Worm (Caenorhabditis elegans) whole organism, mixed stage, embryonic: ENCODE measurements around the gene ent-4.

Source experiments
- bed-3 ChIP-seq: fragments of 200-800 bp; sonication (Bioruptor generic); optimal IDR thresholded peaks from 3 replicates; lab custom pipeline; 2018; ENCODE audit warnings: mild to moderate bottlenecking, missing genetic modification characterization, moderate library complexity, missing compliant biosample characterization
- blmp-1 ChIP-seq: fragments of 150-350 bp; optimal IDR thresholded peaks from 2 replicates; lab custom pipeline; 2014; ENCODE audit warnings: missing biosample characterization, missing genetic modification characterization
- ceh-43 ChIP-seq: fragments of 200-800 bp; sonication (Bioruptor generic); optimal IDR thresholded peaks from 2 replicates; lab custom pipeline; 2018; ENCODE audit warnings: mild to moderate bottlenecking, missing genetic modification characterization, moderate library complexity, missing compliant biosample characterization
- ceh-83 ChIP-seq: fragments of 200-800 bp; sonication (Bioruptor generic); optimal IDR thresholded peaks from 2 replicates; lab custom pipeline; 2018; ENCODE audit warnings: mild to moderate bottlenecking, missing genetic modification characterization, missing compliant biosample characterization
- ces-1 ChIP-seq: fragments of 150-350 bp; optimal IDR thresholded peaks from 2 replicates; lab custom pipeline; 2014; ENCODE audit warnings: missing biosample characterization, missing genetic modification reagents, missing genetic modification characterization
- cnd-1 ChIP-seq: fragments of 200-800 bp; sonication (Bioruptor generic); optimal IDR thresholded peaks from 2 replicates; lab custom pipeline; 2018; ENCODE audit warnings: mild to moderate bottlenecking, missing genetic modification characterization, missing compliant biosample characterization
- elt-1 ChIP-seq: sonication (generic microtip); optimal IDR thresholded peaks from 2 replicates; lab custom pipeline; 2017; ENCODE audit warnings: missing genetic modification characterization, mild to moderate bottlenecking, missing compliant biosample characterization, antibody characterized with exemption, moderate library complexity, borderline replicate concordance; ENCODE audit not compliant: insufficient read depth
- flh-1 ChIP-seq: fragments of 200-800 bp; sonication (Bioruptor generic); optimal IDR thresholded peaks from 2 replicates; lab custom pipeline; 2018; ENCODE audit warnings: mild to moderate bottlenecking, missing genetic modification characterization, moderate library complexity, missing compliant biosample characterization
- hlh-1 ChIP-seq: fragments of 150-350 bp; optimal IDR thresholded peaks from 2 replicates; lab custom pipeline; 2014; ENCODE audit warnings: missing biosample characterization, missing genetic modification reagents, missing genetic modification characterization
- lin-13 ChIP-seq: fragments of 150-350 bp; optimal IDR thresholded peaks from 2 replicates; lab custom pipeline; 2014; ENCODE audit warnings: missing biosample characterization, missing genetic modification characterization
- mab-5 ChIP-seq: fragments of 150-350 bp; optimal IDR thresholded peaks from 2 replicates; lab custom pipeline; 2014; ENCODE audit warnings: missing biosample characterization, missing genetic modification characterization
- mep-1 ChIP-seq: fragments of 150-350 bp; optimal IDR thresholded peaks from 2 replicates; lab custom pipeline; 2017; ENCODE audit warnings: missing biosample characterization, missing genetic modification reagents, missing genetic modification characterization, inconsistent platforms
- mls-2 ChIP-seq: sonication (generic microtip); optimal IDR thresholded peaks from 2 replicates; lab custom pipeline; 2016; ENCODE audit warnings: mild to moderate bottlenecking, missing genetic modification characterization, moderate library complexity, missing compliant biosample characterization
- nhr-12 ChIP-seq: fragments of 150-350 bp; optimal IDR thresholded peaks from 2 replicates; lab custom pipeline; 2014; ENCODE audit warnings: missing biosample characterization, missing genetic modification characterization
- nhr-237 ChIP-seq: fragments of 150-350 bp; optimal IDR thresholded peaks from 2 replicates; lab custom pipeline; 2014; ENCODE audit warnings: missing biosample characterization, missing genetic modification characterization
- nhr-28 ChIP-seq: fragments of 150-350 bp; optimal IDR thresholded peaks from 2 replicates; lab custom pipeline; 2014; ENCODE audit warnings: missing biosample characterization, missing genetic modification characterization
- nhr-76 ChIP-seq: sonication (generic microtip); optimal IDR thresholded peaks from 2 replicates; lab custom pipeline; 2017; ENCODE audit warnings: missing biosample characterization, missing genetic modification characterization
- pha-4 ChIP-seq: fragments of 150-350 bp; optimal IDR thresholded peaks from 2 replicates; lab custom pipeline; 2018; ENCODE audit warnings: missing biosample characterization, missing genetic modification reagents, missing genetic modification characterization
- sem-2 ChIP-seq: fragments of 200-800 bp; sonication (Bioruptor generic); optimal IDR thresholded peaks from 2 replicates; lab custom pipeline; 2018; ENCODE audit warnings: mild to moderate bottlenecking, missing genetic modification characterization, missing compliant biosample characterization
- snpc-4 ChIP-seq: fragments of 150-350 bp; optimal IDR thresholded peaks from 2 replicates; lab custom pipeline; 2014; ENCODE audit warnings: missing biosample characterization, missing genetic modification characterization
- sptf-1 ChIP-seq: sonication (generic microtip); optimal IDR thresholded peaks from 2 replicates; lab custom pipeline; 2017; ENCODE audit warnings: mild to moderate bottlenecking, missing genetic modification characterization, moderate library complexity, missing compliant biosample characterization
- tbx-8 ChIP-seq: fragments of 200-800 bp; sonication (Bioruptor generic); optimal IDR thresholded peaks from 2 replicates; lab custom pipeline; 2018; ENCODE audit warnings: mild to moderate bottlenecking, missing genetic modification characterization, moderate library complexity, missing compliant biosample characterization
- unc-120 ChIP-seq: sonication (generic microtip); optimal IDR thresholded peaks from 2 replicates; lab custom pipeline; 2017; ENCODE audit warnings: missing genetic modification characterization, missing compliant biosample characterization; ENCODE audit not compliant: poor library complexity, severe bottlenecking
- unc-39 ChIP-seq: fragments of 150-350 bp; optimal IDR thresholded peaks from 2 replicates; lab custom pipeline; 2014; ENCODE audit warnings: missing biosample characterization, missing genetic modification characterization
- unc-62 ChIP-seq: fragments of 150-350 bp; optimal IDR thresholded peaks from 2 replicates; lab custom pipeline; 2014; ENCODE audit warnings: missing biosample characterization, missing genetic modification reagents, missing genetic modification characterization
- zip-8 ChIP-seq: fragments of 150-350 bp; optimal IDR thresholded peaks from 2 replicates; lab custom pipeline; 2014; ENCODE audit warnings: missing biosample characterization, missing genetic modification characterization
- ztf-11 ChIP-seq: fragments of 150-350 bp; optimal IDR thresholded peaks from 2 replicates; lab custom pipeline; 2014; ENCODE audit warnings: missing biosample characterization, missing genetic modification characterization

ent-4 gene

ce11 chrIV:13742244-13742643 lies 15.5 kb downstream of the ent-4 start, which contains the start of gene C47A4.3:
Gene C47A4.3, minus strand, starts transcription at chrIV:13742344.
- TF ChIP-seq ztf-11, result no peak
- no peak for TF ChIP-seq nhr-237 (tag; lab: Kevin White, UChicago)
- TF ChIP-seq elt-1 (tag; lab: Kevin White, UChicago), result no peak
- no peak for TF ChIP-seq mls-2 (tag; lab: Kevin White, UChicago)
- TF ChIP-seq flh-1 (GFP tag; lab: Kevin White, UChicago), result no peak
- TF ChIP-seq sem-2 (GFP tag; lab: Kevin White, UChicago), result no peak
- no peak for TF ChIP-seq bed-3 (GFP tag; lab: Kevin White, UChicago)
- no peak for TF ChIP-seq ceh-43
- TF ChIP-seq zip-8 (tag; lab: Kevin White, UChicago), result no peak
- TF ChIP-seq sptf-1 (tag; lab: Kevin White, UChicago), result no peak
- TF ChIP-seq nhr-28 (tag; lab: Kevin White, UChicago), result no peak
- TF ChIP-seq pha-4 (tag; lab: Kevin White, UChicago), result no peak
- TF ChIP-seq, all 35 proteins: peak for 0

ce11 chrIV:13745409-13745808 lies 18.7 kb downstream of the ent-4 start, which contains the start of gene C47A4.5:
Gene C47A4.5, plus strand, starts transcription at chrIV:13745709.
- TF ChIP-seq tbx-8 (no peak), bed-3 (GFP tag; lab: Kevin White, UChicago) (no peak), lin-13 (tag; lab: Kevin White, UChicago) (no peak), zip-8 (tag; lab: Kevin White, UChicago) (no peak), flh-1 (GFP tag; lab: Kevin White, UChicago) (no peak), hlh-1 (no peak)
- TF ChIP-seq, all 35 proteins: peak for 0

ce11 chrIV:13748798-13749197 lies 22.1 kb downstream of the ent-4 start:
- TF ChIP-seq hlh-1 (peak; percentile 45), unc-120 (peak; percentile 8), ceh-83 (no peak)

- TF ChIP-seq mep-1 (tag; lab: Kevin White, UChicago) (no peak), unc-120 (no peak), sem-2 (GFP tag; lab: Kevin White, UChicago) (no peak)
Observed at ce11 chrIV:13750033-13750432, 23.3 kb downstream of the ent-4 start, which contains the start of gene sorb-1. Gene sorb-1, plus strand, starts transcription at chrIV:13750333.

- TF ChIP-seq ceh-43, result no peak
- TF ChIP-seq nhr-76 (tag; lab: Kevin White, UChicago), result no peak
- TF ChIP-seq snpc-4 (tag; lab: Kevin White, UChicago), result no peak
Observed at ce11 chrIV:13755619-13756018, 28.9 kb downstream of the ent-4 start.

- peak; percentile 88 for TF ChIP-seq ces-1 (GFP tag; lab: Kevin White, UChicago)
- no peak for TF ChIP-seq hlh-1
- TF ChIP-seq snpc-4 (tag; lab: Kevin White, UChicago), result no peak
Observed at ce11 chrIV:13763449-13763848, 36.7 kb downstream of the ent-4 start.

ce11 chrIV:13764708-13765107 lies 38.0 kb downstream of the ent-4 start:
- TF ChIP-seq elt-1 (tag; lab: Kevin White, UChicago), result no peak
- no peak for TF ChIP-seq blmp-1 (tag; lab: Kevin White, UChicago)
- TF ChIP-seq sptf-1 (tag; lab: Kevin White, UChicago), result no peak
- no peak for TF ChIP-seq nhr-12 (tag; lab: Kevin White, UChicago)
- TF ChIP-seq flh-1 (GFP tag; lab: Kevin White, UChicago), result no peak
- TF ChIP-seq tbx-8, result no peak
- TF ChIP-seq bed-3 (GFP tag; lab: Kevin White, UChicago), result no peak
- no peak for TF ChIP-seq nhr-237 (tag; lab: Kevin White, UChicago)
- TF ChIP-seq nhr-28 (tag; lab: Kevin White, UChicago), result no peak
- TF ChIP-seq hlh-1, result no peak
- no peak for TF ChIP-seq mls-2 (tag; lab: Kevin White, UChicago)
- TF ChIP-seq zip-8 (tag; lab: Kevin White, UChicago), result no peak
- TF ChIP-seq unc-62 (GFP tag; lab: Kevin White, UChicago), result no peak
- TF ChIP-seq cnd-1 (tag; lab: Kevin White, UChicago), result no peak
- no peak for TF ChIP-seq nhr-76 (tag; lab: Kevin White, UChicago)
- TF ChIP-seq ztf-11, result no peak
- TF ChIP-seq mab-5, result no peak
- no peak for TF ChIP-seq unc-39 (tag; lab: Kevin White, UChicago)
